Worm (Caenorhabditis elegans) whole organism, early embryonic: ENCODE data around the gene gnrr-6.

Source experiments
- F13C5.2 ChIP-seq: sonication (generic microtip); optimal IDR thresholded peaks from 2 replicates; lab custom pipeline; 2017; ENCODE audit warnings: mild to moderate bottlenecking, missing genetic modification characterization, inconsistent platforms, missing compliant biosample characterization
- ceh-13 ChIP-seq: fragments of 200-800 bp; sonication (Bioruptor generic); optimal IDR thresholded peaks from 2 replicates; lab custom pipeline; 2018; ENCODE audit warnings: mild to moderate bottlenecking, missing genetic modification characterization, missing compliant biosample characterization
- hmbx-1 ChIP-seq: sonication (generic microtip); optimal IDR thresholded peaks from 2 replicates; lab custom pipeline; 2016; ENCODE audit warnings: mild to moderate bottlenecking, missing genetic modification characterization, missing compliant biosample characterization
- tbx-11 ChIP-seq: fragments of 200-800 bp; sonication (Bioruptor generic); IDR thresholded peaks from 2 replicates; pipeline ENCODE4 v1.3.6; 2022; ENCODE audit warnings: missing genetic modification characterization, missing compliant biosample characterization
- tbx-37 ChIP-seq: fragments of 200-800 bp; sonication (Bioruptor generic); conservative IDR thresholded peaks from 2 replicates; pipeline ENCODE4 v1.3.6; 2022; ENCODE audit warnings: missing genetic modification reagents, missing genetic modification characterization, missing compliant biosample characterization
- tra-4 ChIP-seq: sonication (generic microtip); optimal IDR thresholded peaks from 2 replicates; lab custom pipeline; 2017; ENCODE audit warnings: missing genetic modification characterization, missing compliant biosample characterization

DNA sequence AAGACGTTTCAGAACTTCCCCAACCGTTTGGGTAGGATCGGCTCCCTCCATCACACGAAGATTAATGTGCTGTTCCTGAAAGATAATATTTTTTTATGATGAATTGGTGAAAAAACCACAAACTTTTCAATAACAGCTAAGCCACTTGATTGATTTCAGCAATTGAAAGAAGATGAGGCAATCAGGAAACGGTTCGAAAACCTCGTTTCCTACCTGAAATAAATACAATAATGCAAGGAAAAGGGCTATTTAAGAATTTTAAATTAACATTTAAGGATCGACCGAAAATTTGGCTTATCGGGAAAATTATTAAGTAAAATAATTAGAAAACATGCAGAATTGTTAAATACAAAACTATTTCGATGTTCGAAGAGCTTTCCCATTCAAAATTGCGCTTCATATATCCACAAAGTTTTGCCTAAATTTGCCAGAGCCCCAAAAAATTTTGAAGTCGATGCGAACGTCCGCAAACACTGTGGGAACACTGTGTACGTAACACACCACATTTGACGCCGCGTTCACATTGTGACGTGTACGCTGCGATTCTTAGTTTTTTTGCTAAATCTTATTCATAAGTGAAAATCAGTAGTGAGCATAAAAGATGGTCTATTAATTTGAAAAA is 44.0 kb downstream of the gnrr-6 start, which contains the start of gene C34F6.9:
- no peak for TF ChIP-seq F13C5.2 (tag; lab: Kevin White, UChicago)
- TF ChIP-seq tbx-37 (GFP tag; lab: Robert Waterston, UW): no peak
- TF ChIP-seq tra-4: no peak
- TF ChIP-seq tbx-11 (GFP tag; lab: Robert Waterston, UW): no peak
- TF ChIP-seq hmbx-1 (tag; lab: Kevin White, UChicago): no peak
- no peak for TF ChIP-seq ceh-13 (GFP tag; lab: Kevin White, UChicago)
